Worm (Caenorhabditis elegans): ENCODE measurements around the gene W02H5.19.

Gene W02H5.19

ce11 chrV:2664525-2665053 lies 25.9 kb downstream of the W02H5.19 start, which contains the start of gene ndx-2 (continued):
- TF ChIP-seq lsy-27 (tag; optimal IDR thresholded peaks at IDR 0.05; ENCODE audit: borderline replicate concordance, insufficient read depth) (no peak), ekl-4 (GFP tag; IDR thresholded peaks at IDR 0.05) (peak; percentile 59; the same call in 1 of the 2 replicates), nfya-1 (tag; optimal IDR thresholded peaks at IDR 0.05; ENCODE audit: borderline replicate concordance, insufficient read depth) (no peak), Y53G8AR.9 (GFP tag; conservative IDR thresholded peaks at IDR 0.05) (peak; percentile 61), nfyb-1 (GFP tag; IDR thresholded peaks at IDR 0.05) (peak; percentile 78), hlh-26 (GFP tag; conservative IDR thresholded peaks at IDR 0.05) (no peak), ceh-79 (tag; optimal IDR thresholded peaks at IDR 0.05) (no peak), sdz-38 (tag; optimal IDR thresholded peaks at IDR 0.05) (no peak), pha-4 (tag; optimal IDR thresholded peaks at IDR 0.05) (no peak), ccch-3 (GFP tag; optimal IDR thresholded peaks at IDR 0.05) (no peak), cebp-2 (GFP tag; IDR thresholded peaks at IDR 0.05) (no peak), lin-40 (tag; optimal IDR thresholded peaks at IDR 0.05) (no peak), nfya-2 (GFP tag; IDR thresholded peaks at IDR 0.05) (no peak), ets-4 (GFP tag; optimal IDR thresholded peaks at IDR 0.05) (no peak), atf-7 (tag; optimal IDR thresholded peaks at IDR 0.05) (peak; percentile 8), B0261.1 (tag; optimal IDR thresholded peaks at IDR 0.05) (peak; percentile 76), Y53F4B.3 (GFP tag; IDR thresholded peaks at IDR 0.05) (no peak), xnd-1 (tag; optimal IDR thresholded peaks at IDR 0.05) (no peak), die-1 (tag; optimal IDR thresholded peaks at IDR 0.05) (peak; percentile 79), ceh-91 (GFP tag; IDR thresholded peaks at IDR 0.05) (0 out of 2 replicates have a peak, but pooled peaks have one; percentile 13), Y95B8A.8 (GFP tag; IDR thresholded peaks at IDR 0.05) (0 out of 2 replicates have a peak, but pooled peaks have one; percentile 65), let-607 (tag; optimal IDR thresholded peaks at IDR 0.05) (no peak), ceh-58 (GFP tag; IDR thresholded peaks at IDR 0.05) (0 out of 2 replicates have a peak, but pooled peaks have one; percentile 75), mcd-1 (GFP tag; IDR thresholded peaks at IDR 0.05) (peak; percentile 68), unc-130 (GFP tag; optimal IDR thresholded peaks at IDR 0.05) (no peak), akir-1 (GFP tag; optimal IDR thresholded peaks at IDR 0.05) (no peak), sea-2 (GFP tag; IDR thresholded peaks at IDR 0.05) (no peak), F57C9.4 (tag; optimal IDR thresholded peaks at IDR 0.05) (no peak), B0336.3 (GFP tag; IDR thresholded peaks at IDR 0.05) (peak; percentile 55; the same call in 1 of the 2 replicates), repo-1 (tag; optimal IDR thresholded peaks at IDR 0.05) (no peak), lir-1 (GFP tag; conservative IDR thresholded peaks at IDR 0.05) (no peak), ztf-6 (GFP tag; IDR thresholded peaks at IDR 0.05) (no peak)

- TF ChIP-seq akir-1 (GFP tag; optimal IDR thresholded peaks at IDR 0.05) (no peak), let-607 (tag; optimal IDR thresholded peaks at IDR 0.05) (no peak), F39B2.1 (GFP tag; IDR thresholded peaks at IDR 0.05) (no peak), fkh-3 (tag; optimal IDR thresholded peaks at IDR 0.05) (no peak), ceh-27 (GFP tag; optimal IDR thresholded peaks at IDR 0.05) (no peak), ceh-91 (GFP tag; IDR thresholded peaks at IDR 0.05) (no peak), lin-54 (GFP tag; optimal IDR thresholded peaks at IDR 0.05) (no peak), nhr-80 (tag; optimal IDR thresholded peaks at IDR 0.05) (no peak), hlh-26 (GFP tag; conservative IDR thresholded peaks at IDR 0.05) (no peak), Y53G8AR.9 (GFP tag; conservative IDR thresholded peaks at IDR 0.05) (no peak), ztf-6 (GFP tag; IDR thresholded peaks at IDR 0.05) (no peak), D2030.7 (GFP tag; IDR thresholded peaks at IDR 0.05) (no peak), ztf-18 (tag; optimal IDR thresholded peaks at IDR 0.05) (no peak), nhr-179 (tag; optimal IDR thresholded peaks at IDR 0.05) (no peak)
Observed at ce11 chrV:2666600-2666999, 27.9 kb downstream of the W02H5.19 start, which contains the start of gene W02G9.4. W02G9.4 (plus strand) TSS chrV:2666900.
